Worm (Caenorhabditis elegans): Measurements from ENCODE around the gene chat-1.

The chat-1 gene

ce11 chrIV:4470885-4471772 is 24.0 kb downstream of the chat-1 start (continued):
- TF ChIP-seq atf-7 (tag; optimal IDR thresholded peaks at IDR 0.05) = no peak
- no peak for TF ChIP-seq mxl-1 (tag; optimal IDR thresholded peaks at IDR 0.05)
- no peak for TF ChIP-seq ceh-100 (GFP tag; IDR thresholded peaks at IDR 0.05)
- peak; percentile 47 for TF ChIP-seq ama-1 (optimal IDR thresholded peaks at IDR 0.05)
- TF ChIP-seq ama-1 (GFP tag; optimal IDR thresholded peaks at IDR 0.05) = peak in 1 of 2 experiments; percentile 9
- no peak for TF ChIP-seq madf-8 (GFP tag; conservative IDR thresholded peaks at IDR 0.05)

ce11 chrIV:4472418-4473173 is 25.5 kb downstream of the chat-1 start:
- no peak for TF ChIP-seq ets-4 (GFP tag; optimal IDR thresholded peaks at IDR 0.05)
- peak; percentile 11 for TF ChIP-seq chd-7 (tag; optimal IDR thresholded peaks at IDR 0.05)
- 0 out of 2 replicates have a peak, but pooled peaks have one; percentile 10 for TF ChIP-seq K11D2.4 (GFP tag; IDR thresholded peaks at IDR 0.05)
- no peak for TF ChIP-seq cebp-1 (GFP tag; IDR thresholded peaks at IDR 0.05)
- peak; percentile 44 for TF ChIP-seq cebp-1 (tag; optimal IDR thresholded peaks at IDR 0.05)
- no peak for TF ChIP-seq ccch-3 (GFP tag; optimal IDR thresholded peaks at IDR 0.05)
- peak; percentile 11 for TF ChIP-seq ceh-27 (GFP tag; optimal IDR thresholded peaks at IDR 0.05)
- 0 out of 2 replicates have a peak, but pooled peaks have one; percentile 6 for TF ChIP-seq Y56A3A.18 (GFP tag; IDR thresholded peaks at IDR 0.05)
- TF ChIP-seq somi-1 (GFP tag; optimal IDR thresholded peaks at IDR 0.05) = no peak
- peak; percentile 11 for TF ChIP-seq tbp1 (GFP tag; optimal IDR thresholded peaks at IDR 0.05)
- peak; percentile 8; the same call in 1 of the 2 replicates for TF ChIP-seq let-526 (GFP tag; IDR thresholded peaks at IDR 0.05)
- TF ChIP-seq C17E4.6 (GFP tag; IDR thresholded peaks at IDR 0.05) = no peak
- 0 out of 2 replicates have a peak, but pooled peaks have one; percentile 19 for TF ChIP-seq lir-1 (GFP tag; conservative IDR thresholded peaks at IDR 0.05)
- peak; percentile 30 for TF ChIP-seq nhr-80 (tag; optimal IDR thresholded peaks at IDR 0.05)
- TF ChIP-seq Y53G8AR.9 (GFP tag; conservative IDR thresholded peaks at IDR 0.05) = no peak; the same call in 1 of the 2 replicates
- peak; percentile 5; the same call in 1 of the 2 replicates for TF ChIP-seq mcd-1 (GFP tag; IDR thresholded peaks at IDR 0.05)
- TF ChIP-seq attf-6 (GFP tag; IDR thresholded peaks at IDR 0.05) = 0 out of 2 replicates have a peak, but pooled peaks have one; percentile 23
- TF ChIP-seq lin-35 (GFP tag; optimal IDR thresholded peaks at IDR 0.05) = peak in 1 of 3 experiments; percentile 14

- peak; percentile 45 for TF ChIP-seq athp-1 (tag; optimal IDR thresholded peaks at IDR 0.05)
- no peak for TF ChIP-seq aptf-3 (GFP tag; IDR thresholded peaks at IDR 0.05)
- no peak for TF ChIP-seq hsf-1 (GFP tag; IDR thresholded peaks at IDR 0.05)
- TF ChIP-seq atf-7 (tag; optimal IDR thresholded peaks at IDR 0.05) = peak; percentile 60
- TF ChIP-seq rpc-1 (optimal IDR thresholded peaks at IDR 0.05) = no peak
- no peak for TF ChIP-seq rpc-1 (tag; optimal IDR thresholded peaks at IDR 0.05)
- TF ChIP-seq egrh-3 (GFP tag; IDR thresholded peaks at IDR 0.05) = peak; percentile 51; the same call in 1 of the 2 replicates
- TF ChIP-seq xnd-1 (tag; optimal IDR thresholded peaks at IDR 0.05) = no peak
- TF ChIP-seq lsy-27 (tag; optimal IDR thresholded peaks at IDR 0.05; ENCODE audit: borderline replicate concordance, insufficient read depth) = no peak
- TF ChIP-seq ztf-26 (tag; optimal IDR thresholded peaks at IDR 0.05) = peak; percentile 50
- no peak for TF ChIP-seq ekl-4 (GFP tag; IDR thresholded peaks at IDR 0.05)
- no peak; the same call in 1 of the 2 replicates for TF ChIP-seq cebp-1 (GFP tag; IDR thresholded peaks at IDR 0.05)
- peak; percentile 66 for TF ChIP-seq cebp-1 (tag; optimal IDR thresholded peaks at IDR 0.05)
- no peak for TF ChIP-seq ets-4 (GFP tag; optimal IDR thresholded peaks at IDR 0.05)
- no peak for TF ChIP-seq lin-54 (GFP tag; optimal IDR thresholded peaks at IDR 0.05)
- TF ChIP-seq ceh-27 (GFP tag; optimal IDR thresholded peaks at IDR 0.05) = peak; percentile 1
- peak; percentile 56 for TF ChIP-seq F52B5.7 (tag; optimal IDR thresholded peaks at IDR 0.05)
- peak; percentile 16 for TF ChIP-seq somi-1 (GFP tag; optimal IDR thresholded peaks at IDR 0.05)
- no peak for TF ChIP-seq sdz-38 (tag; optimal IDR thresholded peaks at IDR 0.05)
- TF ChIP-seq nfyb-1 (GFP tag; IDR thresholded peaks at IDR 0.05) = peak; percentile 37; the same call in 1 of the 2 replicates
- no peak for TF ChIP-seq lin-26 (GFP tag; IDR thresholded peaks at IDR 0.05)
- peak; percentile 6 for TF ChIP-seq K12H6.12 (tag; optimal IDR thresholded peaks at IDR 0.05)
- peak; percentile 12; the same call in 1 of the 2 replicates for TF ChIP-seq K11D2.4 (GFP tag; IDR thresholded peaks at IDR 0.05)
- TF ChIP-seq bed-2 (GFP tag; IDR thresholded peaks at IDR 0.05) = no peak
- TF ChIP-seq ama-1 (optimal IDR thresholded peaks at IDR 0.05) = no peak
- no peak for TF ChIP-seq ama-1 (GFP tag; optimal IDR thresholded peaks at IDR 0.05)
- TF ChIP-seq rcor-1 (GFP tag; IDR thresholded peaks at IDR 0.05) = no peak
- TF ChIP-seq madf-8 (GFP tag; conservative IDR thresholded peaks at IDR 0.05) = no peak
Observed at ce11 chrIV:4473767-4474166, 26.6 kb downstream of the chat-1 start.

Data from whole organism, young adult.